Fruit fly (Drosophila melanogaster) whole organism, wandering third instar larva: ENCODE results near the gene LUBEL.

Experiments
- Abd-B ChIP-seq: fragments of >200 bp; optimal IDR thresholded peaks from 2 replicates; lab custom pipeline; 2017; ENCODE audit warnings: missing biosample characterization, missing genetic modification characterization
- Dfd ChIP-seq: fragments of >200 bp; optimal IDR thresholded peaks from 2 replicates; lab custom pipeline; 2017; ENCODE audit warnings: missing biosample characterization, missing genetic modification characterization
- Hr83 ChIP-seq: fragments of 200-300 bp; sonication (Bioruptor generic); optimal IDR thresholded peaks from 2 replicates; lab custom pipeline; 2016; ENCODE audit warnings: missing biosample characterization, mild to moderate bottlenecking, missing genetic modification characterization, moderate library complexity; ENCODE audit not compliant: poor library complexity, severe bottlenecking
- Mio ChIP-seq: sonication (Bioruptor generic); optimal IDR thresholded peaks from 2 replicates; lab custom pipeline; 2016; ENCODE audit warnings: missing biosample characterization, missing genetic modification characterization
- brk ChIP-seq: fragments of 200-800 bp; sonication (Bioruptor generic); optimal IDR thresholded peaks from 2 replicates; lab custom pipeline; 2016; ENCODE audit warnings: missing biosample characterization, mild to moderate bottlenecking, missing genetic modification characterization
- foxo ChIP-seq, 2 experiments: fragments of 200-800 bp; sonication (Bioruptor generic); optimal IDR thresholded peaks; 2 replicates in 1 of 2; 3 replicates in 1 of 2; lab custom pipeline; 2016 to 2017; ENCODE audit warnings: missing biosample characterization in 2 of 2, missing genetic modification characterization in 2 of 2
- fru ChIP-seq: fragments of 200-800 bp; sonication (Bioruptor generic); optimal IDR thresholded peaks from 3 replicates; lab custom pipeline; 2016; ENCODE audit warnings: missing biosample characterization, mild to moderate bottlenecking, missing genetic modification characterization
- h ChIP-seq: fragments of 200-800 bp; sonication (Bioruptor generic); optimal IDR thresholded peaks from 3 replicates; lab custom pipeline; 2016; ENCODE audit warnings: missing biosample characterization, mild to moderate bottlenecking, missing genetic modification characterization
- rgr ChIP-seq: fragments of 200-800 bp; sonication (Bioruptor generic); optimal IDR thresholded peaks from 3 replicates; lab custom pipeline; 2016; ENCODE audit warnings: missing biosample characterization, mild to moderate bottlenecking, missing genetic modification characterization
- sage ChIP-seq: fragments of 200-800 bp; sonication (Bioruptor generic); optimal IDR thresholded peaks from 2 replicates; lab custom pipeline; 2016; ENCODE audit warnings: missing biosample characterization, mild to moderate bottlenecking, missing genetic modification characterization
- usp ChIP-seq: fragments of >200 bp; optimal IDR thresholded peaks from 2 replicates; lab custom pipeline; 2017; ENCODE audit warnings: missing biosample characterization, missing genetic modification characterization

- TF ChIP-seq foxo (GFP tag; optimal IDR thresholded peaks at IDR 0.05; lab: Kevin White, UChicago) (no peak), Mio (GFP tag; lab: Kevin White, UChicago) (no peak), h (GFP tag; lab: Kevin White, UChicago) (no peak), brk (GFP tag; lab: Kevin White, UChicago) (no peak), Abd-B (no peak), Dfd (GFP tag; lab: Kevin White, UChicago) (no peak), fru (GFP tag; lab: Kevin White, UChicago) (no peak), usp (no peak), Hr83 (GFP tag; lab: Kevin White, UChicago) (no peak), sage (GFP tag; lab: Kevin White, UChicago) (no peak), rgr (GFP tag; lab: Kevin White, UChicago) (no peak)
Measured at dm6 chr2L:6759528-6759927, 13.0 kb downstream of the LUBEL start, which contains the start of gene CG11322.
